Worm (Caenorhabditis elegans): ENCODE data around the gene clec-208.

DNA sequence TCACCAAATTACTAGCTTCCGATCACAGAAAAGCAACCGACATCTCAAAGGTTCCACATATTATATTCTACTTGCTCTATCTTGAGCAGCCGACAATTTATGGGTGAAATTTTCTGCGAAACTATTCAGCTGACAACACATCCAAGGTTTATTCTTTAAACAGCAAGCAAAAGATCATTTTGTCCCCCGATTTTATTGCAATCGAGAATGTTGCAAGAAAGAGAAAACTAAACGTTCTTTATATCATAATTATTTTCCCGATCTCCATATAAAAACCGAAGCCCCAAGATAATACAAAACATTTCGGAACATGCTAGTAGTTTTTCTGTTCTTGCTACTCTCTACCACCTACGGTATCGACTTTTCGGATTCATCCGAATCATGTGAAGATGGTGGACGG is 2.0 kb upstream of the clec-208 start, which contains the start of gene clec-207:
- TF ChIP-seq die-1 (tag; optimal IDR thresholded peaks at IDR 0.05) (no peak), ama-1 (optimal IDR thresholded peaks at IDR 0.05) (no peak), ama-1 (GFP tag; optimal IDR thresholded peaks at IDR 0.05) (no peak), lsy-27 (tag; optimal IDR thresholded peaks at IDR 0.05; ENCODE audit: borderline replicate concordance, insufficient read depth) (no peak), F55B11.4 (tag; optimal IDR thresholded peaks at IDR 0.05; ENCODE audit: borderline replicate concordance, insufficient read depth) (no peak)

All from whole organism, young adult.